Worm (Caenorhabditis elegans) whole organism, L3 larva: ENCODE measurements around the gene tbc-1.

Experiments
- R02D3.7 ChIP-seq: fragments of 150-350 bp; optimal IDR thresholded peaks from 2 replicates; lab custom pipeline; 2014; ENCODE audit warnings: missing biosample characterization, missing genetic modification characterization
- aly-2 ChIP-seq: fragments of 150-350 bp; optimal IDR thresholded peaks from 2 replicates; lab custom pipeline; 2014; ENCODE audit warnings: missing biosample characterization, missing genetic modification characterization
- daf-12 ChIP-seq: fragments of 150-350 bp; optimal IDR thresholded peaks from 2 replicates; lab custom pipeline; 2014; ENCODE audit warnings: missing biosample characterization, missing genetic modification reagents, missing genetic modification characterization
- fkh-10 ChIP-seq: sonication (generic microtip); optimal IDR thresholded peaks from 2 replicates; lab custom pipeline; 2017; ENCODE audit warnings: missing biosample characterization, missing genetic modification reagents, missing genetic modification characterization
- nhr-12 ChIP-seq: fragments of 150-350 bp; optimal IDR thresholded peaks from 2 replicates; lab custom pipeline; 2014; ENCODE audit warnings: missing biosample characterization, missing genetic modification characterization
- nhr-237 ChIP-seq: fragments of 150-350 bp; optimal IDR thresholded peaks from 2 replicates; lab custom pipeline; 2014; ENCODE audit warnings: missing biosample characterization, missing genetic modification characterization
- nhr-76 ChIP-seq: fragments of 150-350 bp; sonication (generic microtip); optimal IDR thresholded peaks from 5 replicates; lab custom pipeline; 2014; ENCODE audit warnings: missing biosample characterization, missing genetic modification characterization
- snpc-4 ChIP-seq: fragments of 150-350 bp; optimal IDR thresholded peaks from 2 replicates; lab custom pipeline; 2014; ENCODE audit warnings: missing biosample characterization, missing genetic modification characterization
- ztf-4 ChIP-seq: fragments of 150-350 bp; optimal IDR thresholded peaks from 2 replicates; lab custom pipeline; 2014; ENCODE audit warnings: missing biosample characterization, missing genetic modification characterization

ce11 chrX:14959393-14960073 is 11.0 kb upstream of the tbc-1 start:
- no peak for TF ChIP-seq aly-2 (tag; lab: Kevin White, UChicago)
- no peak for TF ChIP-seq nhr-76 (tag; lab: Kevin White, UChicago)
- TF ChIP-seq nhr-237 (tag; lab: Kevin White, UChicago) = no peak
- TF ChIP-seq R02D3.7 (tag; lab: Kevin White, UChicago) = no peak
- no peak for TF ChIP-seq nhr-12 (tag; lab: Kevin White, UChicago)
- no peak for TF ChIP-seq snpc-4 (tag; lab: Kevin White, UChicago)
- no peak for TF ChIP-seq ztf-4
- no peak for TF ChIP-seq fkh-10
- TF ChIP-seq daf-12 = no peak
